Fruit fly (Drosophila melanogaster) whole organism, embryonic: ENCODE measurements around the gene CG4577.

ENCODE experiments used
- C15 ChIP-seq: fragments of 200-800 bp; sonication (Bioruptor generic); IDR thresholded peaks from 3 replicates; pipeline ENCODE4 v1.3.6; 2022; ENCODE audit warnings: missing biosample characterization, missing genetic modification characterization
- CG10979 ChIP-seq: fragments of 200-800 bp; sonication (Bioruptor generic); optimal IDR thresholded peaks from 2 replicates; lab custom pipeline; 2018; ENCODE audit warnings: missing biosample characterization, mild to moderate bottlenecking, missing genetic modification characterization, moderate library complexity
- CG11093 ChIP-seq: fragments of 200-800 bp; sonication (Bioruptor generic); IDR thresholded peaks from 3 replicates; pipeline ENCODE4 v1.3.6; 2022; ENCODE audit warnings: missing biosample characterization, missing genetic modification characterization
- CG11398 ChIP-seq: fragments of 200-800 bp; sonication (Bioruptor generic); optimal IDR thresholded peaks from 2 replicates; lab custom pipeline; 2016; ENCODE audit warnings: missing biosample characterization, missing genetic modification characterization
- CG12236 ChIP-seq: fragments of 200-800 bp; sonication (Bioruptor generic); optimal IDR thresholded peaks from 2 replicates; lab custom pipeline; 2016; ENCODE audit warnings: missing biosample characterization, missing genetic modification characterization
- CG1529 ChIP-seq: fragments of 200-800 bp; sonication (Bioruptor generic); optimal IDR thresholded peaks from 3 replicates; lab custom pipeline; 2018; ENCODE audit warnings: missing biosample characterization, missing genetic modification characterization
- CG1647 ChIP-seq: fragments of 200-800 bp; sonication (Bioruptor generic); optimal IDR thresholded peaks from 3 replicates; lab custom pipeline; 2016; ENCODE audit warnings: missing biosample characterization, missing genetic modification characterization
- CG17328 ChIP-seq: fragments of 200-800 bp; sonication (Bioruptor generic); IDR thresholded peaks from 2 replicates; pipeline ENCODE4 v1.3.6; 2022; ENCODE audit warnings: missing biosample characterization, missing genetic modification characterization
- CG17612 ChIP-seq: fragments of 200-800 bp; sonication (Bioruptor generic); IDR thresholded peaks from 2 replicates; pipeline ENCODE4 v1.3.6; 2022; ENCODE audit warnings: missing biosample characterization, missing genetic modification characterization
- CG2129 ChIP-seq: fragments of 200-800 bp; sonication (Bioruptor generic); IDR thresholded peaks from 2 replicates; pipeline ENCODE4 v1.3.6; 2022; ENCODE audit warnings: missing biosample characterization, missing genetic modification characterization; ENCODE audit not compliant: partially characterized antibody
- CG31365 ChIP-seq: fragments of 200-800 bp; sonication (Bioruptor generic); optimal IDR thresholded peaks from 2 replicates; lab custom pipeline; 2018; ENCODE audit warnings: missing biosample characterization, mild to moderate bottlenecking, missing genetic modification characterization
- CG43689 ChIP-seq: fragments of 200-800 bp; sonication (Bioruptor generic); IDR thresholded peaks from 2 replicates; pipeline ENCODE4 v1.3.6; 2022; ENCODE audit warnings: missing biosample characterization, missing genetic modification characterization
- CG7271 ChIP-seq: fragments of 200-800 bp; sonication (Bioruptor generic); optimal IDR thresholded peaks from 2 replicates; lab custom pipeline; 2018; ENCODE audit warnings: missing biosample characterization, mild to moderate bottlenecking, missing genetic modification characterization, moderate library complexity
- Dek ChIP-seq: fragments of 200-800 bp; sonication (Bioruptor generic); optimal IDR thresholded peaks from 3 replicates; lab custom pipeline; 2019; ENCODE audit warnings: missing biosample characterization, mild to moderate bottlenecking, missing genetic modification characterization, moderate library complexity
- Dfd ChIP-seq, 2 experiments: fragments of >200 bp; optimal IDR thresholded peaks; 2 replicates each; lab custom pipeline; 2017; ENCODE audit warnings: missing biosample characterization in 2 of 2, missing genetic modification characterization in 2 of 2
- Dip2 ChIP-seq: fragments of 200-800 bp; sonication (Bioruptor generic); IDR thresholded peaks from 2 replicates; pipeline ENCODE4 v1.3.6; 2022; ENCODE audit warnings: missing biosample characterization, missing genetic modification characterization
- Elba2 ChIP-seq: fragments of 200-800 bp; sonication (Bioruptor generic); optimal IDR thresholded peaks from 3 replicates; lab custom pipeline; 2016; ENCODE audit warnings: missing biosample characterization, missing genetic modification characterization
- Gsc ChIP-seq: fragments of 200-800 bp; sonication (Bioruptor generic); IDR thresholded peaks from 2 replicates; pipeline ENCODE4 v1.3.6; 2022; ENCODE audit warnings: missing biosample characterization, missing genetic modification characterization
- H2.0 ChIP-seq: fragments of 200-800 bp; sonication (Bioruptor generic); IDR thresholded peaks from 2 replicates; pipeline ENCODE4 v1.3.6; 2022; ENCODE audit warnings: missing biosample characterization, missing genetic modification characterization
- HLHmδ ChIP-seq: fragments of 200-800 bp; sonication (Bioruptor generic); optimal IDR thresholded peaks from 2 replicates; lab custom pipeline; 2018; ENCODE audit warnings: missing biosample characterization, mild to moderate bottlenecking, missing genetic modification characterization, moderate library complexity
- Lpt ChIP-seq: fragments of >200 bp; optimal IDR thresholded peaks from 2 replicates; lab custom pipeline; 2018; ENCODE audit warnings: missing biosample characterization, missing genetic modification characterization
- Mrtf ChIP-seq: fragments of 200-800 bp; sonication (Bioruptor generic); IDR thresholded peaks from 3 replicates; pipeline ENCODE4 v1.3.6; 2022; ENCODE audit warnings: missing biosample characterization, missing genetic modification characterization
- Nf-YA ChIP-seq: fragments of 200-800 bp; sonication (Bioruptor generic); IDR thresholded peaks from 2 replicates; pipeline ENCODE4 v1.3.6; 2022; ENCODE audit warnings: missing biosample characterization, missing genetic modification characterization
- NfI ChIP-seq: fragments of 200-800 bp; sonication (Bioruptor generic); optimal IDR thresholded peaks from 3 replicates; lab custom pipeline; 2018; ENCODE audit warnings: missing biosample characterization, mild to moderate bottlenecking, missing genetic modification characterization, moderate library complexity
- Oli ChIP-seq: fragments of 200-800 bp; sonication (Bioruptor generic); optimal IDR thresholded peaks from 2 replicates; lab custom pipeline; 2018; ENCODE audit warnings: missing biosample characterization, mild to moderate bottlenecking, missing genetic modification characterization, moderate library complexity
- aop ChIP-seq: fragments of 200-800 bp; sonication (Bioruptor generic); IDR thresholded peaks from 2 replicates; pipeline ENCODE4 v1.3.6; 2022; ENCODE audit warnings: missing biosample characterization, missing genetic modification characterization
- ato ChIP-seq: fragments of 200-800 bp; sonication (Bioruptor generic); IDR thresholded peaks from 2 replicates; pipeline ENCODE4 v1.3.6; 2022; ENCODE audit warnings: missing biosample characterization, missing genetic modification characterization; ENCODE audit not compliant: partially characterized antibody
- az2 ChIP-seq: fragments of 200-800 bp; sonication (Bioruptor generic); optimal IDR thresholded peaks from 3 replicates; lab custom pipeline; 2016; ENCODE audit warnings: missing biosample characterization, missing genetic modification characterization
- chinmo ChIP-seq: fragments of 200-800 bp; sonication (Bioruptor generic); IDR thresholded peaks from 4 replicates; pipeline ENCODE4 v1.3.6; 2022; ENCODE audit warnings: missing biosample characterization, missing genetic modification characterization; ENCODE audit not compliant: partially characterized antibody
- crol ChIP-seq: fragments of 200-800 bp; sonication (Bioruptor generic); IDR thresholded peaks from 2 replicates; pipeline ENCODE4 v1.3.6; 2022; ENCODE audit warnings: missing biosample characterization, missing genetic modification characterization
- dysf ChIP-seq: fragments of 200-800 bp; sonication (Bioruptor generic); IDR thresholded peaks from 3 replicates; pipeline ENCODE4 v1.3.6; 2022; ENCODE audit warnings: missing biosample characterization, missing genetic modification characterization
- emc ChIP-seq: fragments of 200-800 bp; sonication (Bioruptor generic); optimal IDR thresholded peaks from 2 replicates; lab custom pipeline; 2016; ENCODE audit warnings: missing biosample characterization, missing genetic modification characterization
- gcm ChIP-seq: fragments of 200-800 bp; sonication (Bioruptor generic); optimal IDR thresholded peaks from 2 replicates; lab custom pipeline; 2019; ENCODE audit warnings: missing biosample characterization, mild to moderate bottlenecking, missing genetic modification characterization, moderate library complexity
- grn ChIP-seq: fragments of 200-800 bp; sonication (Bioruptor generic); optimal IDR thresholded peaks from 3 replicates; lab custom pipeline; 2017; ENCODE audit warnings: missing biosample characterization, missing genetic modification characterization
- ham ChIP-seq: fragments of 200-800 bp; sonication (Bioruptor generic); IDR thresholded peaks from 2 replicates; pipeline ENCODE4 v1.3.6; 2022; ENCODE audit warnings: missing biosample characterization, missing genetic modification characterization
- kah ChIP-seq: fragments of 200-800 bp; sonication (Bioruptor generic); optimal IDR thresholded peaks from 2 replicates; lab custom pipeline; 2018; ENCODE audit warnings: missing biosample characterization, mild to moderate bottlenecking, missing genetic modification characterization
- lbe ChIP-seq: fragments of 200-800 bp; sonication (Bioruptor generic); optimal IDR thresholded peaks from 2 replicates; lab custom pipeline; 2016; ENCODE audit warnings: missing biosample characterization, mild to moderate bottlenecking, missing genetic modification characterization
- luna ChIP-seq: fragments of 200-800 bp; sonication (Bioruptor generic); optimal IDR thresholded peaks from 2 replicates; lab custom pipeline; 2016; ENCODE audit warnings: missing biosample characterization, missing genetic modification characterization
- nerfin-2 ChIP-seq: fragments of 200-800 bp; sonication (Bioruptor generic); IDR thresholded peaks from 2 replicates; pipeline ENCODE4 v1.3.6; 2022; ENCODE audit warnings: missing biosample characterization, missing genetic modification characterization; ENCODE audit not compliant: partially characterized antibody
- nom ChIP-seq: fragments of 200-800 bp; sonication (Bioruptor generic); optimal IDR thresholded peaks from 2 replicates; lab custom pipeline; 2017; ENCODE audit warnings: missing biosample characterization, missing genetic modification characterization, mild to moderate bottlenecking, moderate library complexity, missing genetic modification reagents
- p53 ChIP-seq: fragments of 200-800 bp; sonication (Bioruptor generic); optimal IDR thresholded peaks from 2 replicates; lab custom pipeline; 2016; ENCODE audit warnings: missing biosample characterization, missing genetic modification characterization
- pb ChIP-seq: fragments of 200-800 bp; sonication (Bioruptor generic); optimal IDR thresholded peaks from 3 replicates; lab custom pipeline; 2016; ENCODE audit warnings: missing biosample characterization, missing genetic modification characterization
- repo ChIP-seq: fragments of 200-800 bp; sonication (Bioruptor generic); optimal IDR thresholded peaks from 2 replicates; lab custom pipeline; 2016; ENCODE audit warnings: missing biosample characterization, missing genetic modification characterization
- ro ChIP-seq: fragments of 200-800 bp; sonication (Bioruptor generic); IDR thresholded peaks from 2 replicates; pipeline ENCODE4 v1.3.6; 2022; ENCODE audit warnings: missing biosample characterization, missing genetic modification characterization
- sug ChIP-seq: fragments of 200-800 bp; optimal IDR thresholded peaks from 2 replicates; lab custom pipeline; 2019; ENCODE audit warnings: missing biosample characterization, mild to moderate bottlenecking, missing genetic modification characterization, moderate library complexity
- ttk ChIP-seq: fragments of 200-800 bp; sonication (Bioruptor generic); IDR thresholded peaks from 2 replicates; pipeline ENCODE4 v2.1.2; 2022; ENCODE audit warnings: missing biosample characterization, missing genetic modification characterization
- zen ChIP-seq: fragments of 200-800 bp; sonication (Bioruptor generic); optimal IDR thresholded peaks from 3 replicates; lab custom pipeline; 2018; ENCODE audit warnings: missing biosample characterization, mild to moderate bottlenecking, missing genetic modification characterization, moderate library complexity
- zen2 ChIP-seq: fragments of 200-800 bp; sonication (Bioruptor generic); IDR thresholded peaks from 3 replicates; pipeline ENCODE4 v1.3.6; 2022; ENCODE audit warnings: missing biosample characterization, missing genetic modification characterization; ENCODE audit not compliant: partially characterized antibody
- zf30C ChIP-seq: fragments of 200-800 bp; sonication (Bioruptor generic); optimal IDR thresholded peaks from 3 replicates; lab custom pipeline; 2018; ENCODE audit warnings: missing biosample characterization, mild to moderate bottlenecking, missing genetic modification characterization

CG4577 gene

dm6 chr2L:1185642-1186497, 51.4 kb downstream of the CG4577 start, which contains the start of gene CG5001 (continued):
- peak; percentile 47; the same call in 1 of the 2 replicates for TF ChIP-seq CG43689 (GFP tag; lab: Robert Waterston, UW)
- peak in 1 of 2 experiments; percentile 48 for TF ChIP-seq Dfd (GFP tag; optimal IDR thresholded peaks at IDR 0.05; lab: Kevin White, UChicago)
- TF ChIP-seq luna, result no peak
- peak; percentile 84 for TF ChIP-seq Mrtf
- TF ChIP-seq CG11398 (GFP tag; lab: Kevin White, UChicago), result no peak
- TF ChIP-seq lbe (GFP tag; lab: Kevin White, UChicago), result no peak
- no peak for TF ChIP-seq Dip2 (GFP tag; lab: Robert Waterston, UW)
- peak; percentile 86 for TF ChIP-seq Dek
- TF ChIP-seq ro (GFP tag; lab: Robert Waterston, UW), result peak; percentile 52
- peak; percentile 96 for TF ChIP-seq chinmo (GFP tag; lab: Robert Waterston, UW)
- peak; percentile 27 for TF ChIP-seq CG12236 (GFP tag; lab: Kevin White, UChicago)
- no peak for TF ChIP-seq HLHmδ (GFP tag; lab: Kevin White, UChicago)
- TF ChIP-seq grn, result no peak
- peak; percentile 54 for TF ChIP-seq nom
- TF ChIP-seq kah, result peak; percentile 72
- TF ChIP-seq Nf-YA (GFP tag; lab: Robert Waterston, UW), result peak; percentile 76
- TF ChIP-seq Gsc (GFP tag; lab: Robert Waterston, UW), result peak; percentile 40; the same call in 1 of the 2 replicates
- peak; percentile 51 for TF ChIP-seq emc
- no peak for TF ChIP-seq CG2129
- TF ChIP-seq ttk (GFP tag; lab: Robert Waterston, UW), result peak; percentile 84
- peak; percentile 83 for TF ChIP-seq crol
- peak; percentile 83 for TF ChIP-seq Oli
- no peak for TF ChIP-seq zen2 (GFP tag; lab: Robert Waterston, UW)
- peak; percentile 56 for TF ChIP-seq CG7271
- TF ChIP-seq sug, result peak; percentile 85
- TF ChIP-seq C15 (GFP tag; lab: Robert Waterston, UW), result 0 out of 3 replicates have a peak, but pooled peaks have one; percentile 12
- no peak for TF ChIP-seq repo
- no peak for TF ChIP-seq Lpt (GFP tag; lab: Kevin White, UChicago)
- no peak for TF ChIP-seq Elba2 (GFP tag; lab: Kevin White, UChicago)
- no peak for TF ChIP-seq CG17612 (GFP tag; lab: Robert Waterston, UW)
- TF ChIP-seq H2.0 (GFP tag; lab: Robert Waterston, UW), result peak; percentile 81
- TF ChIP-seq ham (GFP tag; lab: Robert Waterston, UW), result no peak
- no peak for TF ChIP-seq CG1529
- no peak for TF ChIP-seq ato
- TF ChIP-seq nerfin-2, result no peak
- no peak for TF ChIP-seq zf30C (GFP tag; lab: Kevin White, UChicago)
- no peak for TF ChIP-seq p53 (GFP tag; lab: Kevin White, UChicago)
- peak; percentile 86 for TF ChIP-seq CG17328 (GFP tag; lab: Robert Waterston, UW)
- TF ChIP-seq aop (GFP tag; lab: Robert Waterston, UW), result no peak
- TF ChIP-seq CG10979, result peak; percentile 84
- peak; percentile 70 for TF ChIP-seq zen (tag; lab: Kevin White, UChicago)
- TF ChIP-seq az2 (GFP tag; lab: Kevin White, UChicago), result peak; percentile 85
- peak; percentile 57 for TF ChIP-seq CG31365 (tag; lab: Kevin White, UChicago)
- peak; percentile 79 for TF ChIP-seq NfI (GFP tag; lab: Kevin White, UChicago)
- no peak for TF ChIP-seq pb
- TF ChIP-seq dysf, result peak; percentile 91
- TF ChIP-seq CG1647 (GFP tag; lab: Kevin White, UChicago), result peak; percentile 64
- peak; percentile 55; the same call in 2 of the 3 replicates for TF ChIP-seq CG11093 (GFP tag; lab: Robert Waterston, UW)
- TF ChIP-seq gcm (GFP tag; lab: Kevin White, UChicago), result peak; percentile 88
